Fruit fly (Drosophila melanogaster) S2 (cell line): ENCODE results near the gene Dh44.

Source experiments
- CG8478 ChIP-seq: fragments of >200 bp; optimal IDR thresholded peaks from 2 replicates; lab custom pipeline; 2018
- CTCF ChIP-seq, 2 experiments: fragments of >200 bp; optimal IDR thresholded peaks; 2 replicates each; lab custom pipeline; 2018

- TF ChIP-seq CG8478, result no peak
- TF ChIP-seq CTCF (optimal IDR thresholded peaks at IDR 0.05; lab: Kevin White, UChicago), result peak; percentile 79 to 80
Measured at dm6 chr3R:9677734-9678341, 39.9 kb downstream of the Dh44 start, which contains the start of gene p23.
